Fruit fly (Drosophila melanogaster) whole organism, embryonic: ENCODE results near the gene CG10165.

Source experiments
- Atf6 ChIP-seq: fragments of 200-800 bp; sonication (Bioruptor generic); IDR thresholded peaks from 2 replicates; pipeline ENCODE4 v1.3.6; 2022; ENCODE audit warnings: missing biosample characterization, missing genetic modification characterization
- BEAF-32 ChIP-seq: fragments of 200-800 bp; sonication (Bioruptor generic); optimal IDR thresholded peaks from 3 replicates; lab custom pipeline; 2017; ENCODE audit warnings: missing biosample characterization, missing genetic modification characterization, mild to moderate bottlenecking, moderate library complexity, missing genetic modification reagents
- CG10147 ChIP-seq: fragments of 200-800 bp; sonication (Bioruptor generic); optimal IDR thresholded peaks from 2 replicates; lab custom pipeline; 2019; ENCODE audit warnings: missing biosample characterization, mild to moderate bottlenecking, missing genetic modification characterization, moderate library complexity
- CG10274 ChIP-seq: fragments of 200-800 bp; sonication (Bioruptor generic); optimal IDR thresholded peaks from 3 replicates; lab custom pipeline; 2017; ENCODE audit warnings: missing biosample characterization, mild to moderate bottlenecking, missing genetic modification characterization
- CG11504 ChIP-seq: fragments of 200-800 bp; sonication (Bioruptor generic); optimal IDR thresholded peaks from 3 replicates; lab custom pipeline; 2019; ENCODE audit warnings: missing biosample characterization, mild to moderate bottlenecking, missing genetic modification characterization, moderate library complexity
- CG13287 ChIP-seq: fragments of 200-800 bp; sonication (Bioruptor generic); IDR thresholded peaks from 2 replicates; pipeline ENCODE4 v1.3.6; 2022; ENCODE audit warnings: missing biosample characterization, missing genetic modification characterization; ENCODE audit not compliant: partially characterized antibody
- CG13775 ChIP-seq: fragments of 200-800 bp; sonication (Bioruptor generic); optimal IDR thresholded peaks from 3 replicates; lab custom pipeline; 2017; ENCODE audit warnings: missing biosample characterization, mild to moderate bottlenecking, missing genetic modification characterization
- CG14710 ChIP-seq: fragments of 200-800 bp; sonication (Bioruptor generic); optimal IDR thresholded peaks from 3 replicates; lab custom pipeline; 2019; ENCODE audit warnings: missing biosample characterization, mild to moderate bottlenecking, missing genetic modification characterization, moderate library complexity
- CG15073 ChIP-seq: fragments of 200-800 bp; sonication (Bioruptor generic); optimal IDR thresholded peaks from 2 replicates; lab custom pipeline; 2016; ENCODE audit warnings: missing biosample characterization, missing genetic modification characterization
- CG1602 ChIP-seq: fragments of 200-800 bp; sonication (Bioruptor generic); optimal IDR thresholded peaks from 3 replicates; lab custom pipeline; 2016; ENCODE audit warnings: missing biosample characterization, missing genetic modification characterization
- CG17912 ChIP-seq: fragments of 200-800 bp; sonication (Bioruptor generic); optimal IDR thresholded peaks from 2 replicates; lab custom pipeline; 2018; ENCODE audit warnings: missing biosample characterization, mild to moderate bottlenecking, missing genetic modification characterization
- CG2116 ChIP-seq: fragments of 200-800 bp; sonication (Bioruptor generic); optimal IDR thresholded peaks from 3 replicates; lab custom pipeline; 2018; ENCODE audit warnings: missing biosample characterization, mild to moderate bottlenecking, missing genetic modification characterization
- CG30020 ChIP-seq: fragments of 200-800 bp; optimal IDR thresholded peaks from 2 replicates; lab custom pipeline; 2019; ENCODE audit warnings: missing biosample characterization, mild to moderate bottlenecking, missing genetic modification characterization, moderate library complexity
- CG3726 ChIP-seq: fragments of 200-800 bp; sonication (Bioruptor generic); IDR thresholded peaks from 3 replicates; pipeline ENCODE4, ENCODE4 v1.3.6; 2022; ENCODE audit warnings: missing biosample characterization, missing genetic modification characterization
- CG4282 ChIP-seq: fragments of 200-800 bp; sonication (Bioruptor generic); optimal IDR thresholded peaks from 2 replicates; lab custom pipeline; 2016; ENCODE audit warnings: missing biosample characterization, missing genetic modification characterization
- CG5180 ChIP-seq: fragments of 200-800 bp; sonication (Bioruptor generic); optimal IDR thresholded peaks from 3 replicates; lab custom pipeline; 2017; ENCODE audit warnings: missing biosample characterization, missing genetic modification characterization, mild to moderate bottlenecking, moderate library complexity, missing genetic modification reagents
- CG6689 ChIP-seq: fragments of 200-800 bp; sonication (Bioruptor generic); IDR thresholded peaks from 2 replicates; pipeline ENCODE4 v1.3.6; 2022; ENCODE audit warnings: missing biosample characterization, missing genetic modification characterization
- CG7271 ChIP-seq: fragments of 200-800 bp; sonication (Bioruptor generic); optimal IDR thresholded peaks from 2 replicates; lab custom pipeline; 2018; ENCODE audit warnings: missing biosample characterization, mild to moderate bottlenecking, missing genetic modification characterization, moderate library complexity
- CG7357 ChIP-seq: fragments of 200-800 bp; sonication (Bioruptor generic); IDR thresholded peaks from 3 replicates; pipeline ENCODE4 v1.3.6; 2022; ENCODE audit warnings: missing biosample characterization, missing genetic modification characterization
- CG8281 ChIP-seq: fragments of 200-800 bp; sonication (Bioruptor generic); optimal IDR thresholded peaks from 2 replicates; lab custom pipeline; 2018; ENCODE audit warnings: missing biosample characterization, mild to moderate bottlenecking, missing genetic modification characterization, moderate library complexity
- CG8765 ChIP-seq: fragments of 200-800 bp; sonication (Bioruptor generic); IDR thresholded peaks from 2 replicates; pipeline ENCODE4 v1.3.6; 2022; ENCODE audit warnings: missing biosample characterization, missing genetic modification characterization
- CrebB ChIP-seq: fragments of 200-800 bp; sonication (Bioruptor generic); optimal IDR thresholded peaks from 3 replicates; lab custom pipeline; 2018; ENCODE audit warnings: missing biosample characterization, mild to moderate bottlenecking, missing genetic modification characterization
- Dip2 ChIP-seq: fragments of 200-800 bp; sonication (Bioruptor generic); IDR thresholded peaks from 2 replicates; pipeline ENCODE4 v1.3.6; 2022; ENCODE audit warnings: missing biosample characterization, missing genetic modification characterization
- HLH54F ChIP-seq: fragments of 200-800 bp; sonication (Bioruptor generic); optimal IDR thresholded peaks from 3 replicates; lab custom pipeline; 2016; ENCODE audit warnings: missing biosample characterization, missing genetic modification characterization
- Hsf ChIP-seq: fragments of 200-800 bp; sonication (Bioruptor generic); optimal IDR thresholded peaks from 3 replicates; lab custom pipeline; 2016; ENCODE audit warnings: missing biosample characterization, missing genetic modification characterization
- Mad ChIP-seq: fragments of 200-800 bp; sonication (Bioruptor generic); optimal IDR thresholded peaks from 2 replicates; lab custom pipeline; 2016; ENCODE audit warnings: missing biosample characterization, missing genetic modification characterization
- Meics ChIP-seq: fragments of 200-800 bp; sonication (Bioruptor generic); optimal IDR thresholded peaks from 2 replicates; lab custom pipeline; 2017; ENCODE audit warnings: missing biosample characterization, mild to moderate bottlenecking, missing genetic modification characterization
- NC2β ChIP-seq: fragments of 200-800 bp; sonication (Bioruptor generic); optimal IDR thresholded peaks from 2 replicates; lab custom pipeline; 2016; ENCODE audit warnings: missing biosample characterization, missing genetic modification characterization
- Poxn ChIP-seq: fragments of 200-800 bp; sonication (Bioruptor generic); IDR thresholded peaks from 2 replicates; pipeline ENCODE4 v1.3.6; 2022; ENCODE audit warnings: missing biosample characterization, missing genetic modification characterization
- Sox102F ChIP-seq: fragments of 200-800 bp; sonication (Bioruptor generic); optimal IDR thresholded peaks from 2 replicates; lab custom pipeline; 2018; ENCODE audit warnings: missing biosample characterization, mild to moderate bottlenecking, missing genetic modification characterization, moderate library complexity
- Sry-δ ChIP-seq: fragments of 200-800 bp; sonication (Bioruptor generic); optimal IDR thresholded peaks from 2 replicates; lab custom pipeline; 2016; ENCODE audit warnings: missing biosample characterization, missing genetic modification characterization
- Tbp ChIP-seq: fragments of >200 bp; optimal IDR thresholded peaks from 2 replicates; lab custom pipeline; 2018; ENCODE audit warnings: missing biosample characterization, missing genetic modification characterization
- YL-1 ChIP-seq: fragments of 200-800 bp; sonication (Bioruptor generic); optimal IDR thresholded peaks from 3 replicates; lab custom pipeline; 2017; ENCODE audit warnings: missing biosample characterization, mild to moderate bottlenecking, missing genetic modification characterization
- corto ChIP-seq: fragments of 200-800 bp; sonication (Bioruptor generic); optimal IDR thresholded peaks from 2 replicates; lab custom pipeline; 2016; ENCODE audit warnings: missing biosample characterization, mild to moderate bottlenecking, missing genetic modification characterization, moderate library complexity
- dysf ChIP-seq: fragments of 200-800 bp; sonication (Bioruptor generic); IDR thresholded peaks from 3 replicates; pipeline ENCODE4 v1.3.6; 2022; ENCODE audit warnings: missing biosample characterization, missing genetic modification characterization
- fd64A ChIP-seq: fragments of 200-800 bp; sonication (Bioruptor generic); optimal IDR thresholded peaks from 3 replicates; lab custom pipeline; 2018; ENCODE audit warnings: missing biosample characterization, mild to moderate bottlenecking, missing genetic modification characterization
- hb ChIP-seq: fragments of 200-800 bp; sonication (Bioruptor generic); IDR thresholded peaks from 3 replicates; pipeline ENCODE4 v1.3.6; 2022; ENCODE audit warnings: missing biosample characterization, missing genetic modification characterization; ENCODE audit not compliant: partially characterized antibody
- hbn ChIP-seq: fragments of 200-800 bp; sonication (Bioruptor generic); IDR thresholded peaks from 2 replicates; pipeline ENCODE4 v1.3.6; 2022; ENCODE audit warnings: missing biosample characterization, missing genetic modification characterization; ENCODE audit not compliant: partially characterized antibody
- her ChIP-seq: fragments of 200-800 bp; sonication (Bioruptor generic); optimal IDR thresholded peaks from 2 replicates; lab custom pipeline; 2016; ENCODE audit warnings: missing biosample characterization, missing genetic modification characterization
- luna ChIP-seq: fragments of 200-800 bp; sonication (Bioruptor generic); optimal IDR thresholded peaks from 2 replicates; lab custom pipeline; 2016; ENCODE audit warnings: missing biosample characterization, missing genetic modification characterization
- mam ChIP-seq: fragments of 200-800 bp; sonication (Bioruptor generic); optimal IDR thresholded peaks from 3 replicates; lab custom pipeline; 2016; ENCODE audit warnings: missing biosample characterization, missing genetic modification characterization
- peb ChIP-seq: fragments of 200-800 bp; sonication (Bioruptor generic); IDR thresholded peaks from 2 replicates; pipeline ENCODE4 v1.3.6; 2022; ENCODE audit warnings: missing biosample characterization, missing genetic modification characterization
- pfk ChIP-seq: fragments of 200-800 bp; sonication (Bioruptor generic); optimal IDR thresholded peaks from 2 replicates; lab custom pipeline; 2018; ENCODE audit warnings: missing biosample characterization, mild to moderate bottlenecking, missing genetic modification characterization, moderate library complexity
- ro ChIP-seq: fragments of 200-800 bp; sonication (Bioruptor generic); IDR thresholded peaks from 2 replicates; pipeline ENCODE4 v1.3.6; 2022; ENCODE audit warnings: missing biosample characterization, missing genetic modification characterization
- slou ChIP-seq: fragments of 200-800 bp; sonication (Bioruptor generic); optimal IDR thresholded peaks from 3 replicates; lab custom pipeline; 2016; ENCODE audit warnings: missing biosample characterization, missing genetic modification characterization
- so ChIP-seq: fragments of 200-800 bp; sonication (Bioruptor generic); IDR thresholded peaks from 3 replicates; pipeline ENCODE4 v1.3.6; 2022; ENCODE audit warnings: missing biosample characterization, missing genetic modification characterization
- stc ChIP-seq: fragments of 200-800 bp; sonication (Bioruptor generic); IDR thresholded peaks from 2 replicates; pipeline ENCODE4 v1.3.6; 2022; ENCODE audit warnings: missing biosample characterization, missing genetic modification characterization
- stwl ChIP-seq: fragments of 200-800 bp; sonication (Bioruptor generic); optimal IDR thresholded peaks from 3 replicates; lab custom pipeline; 2018; ENCODE audit warnings: missing biosample characterization, mild to moderate bottlenecking, missing genetic modification characterization, moderate library complexity
- tin ChIP-seq: fragments of 200-800 bp; sonication (Bioruptor generic); optimal IDR thresholded peaks from 3 replicates; lab custom pipeline; 2016; ENCODE audit warnings: missing biosample characterization, missing genetic modification characterization
- twi ChIP-seq: fragments of 200-800 bp; optimal IDR thresholded peaks from 2 replicates; lab custom pipeline; 2019; ENCODE audit warnings: missing biosample characterization, mild to moderate bottlenecking, missing genetic modification characterization, moderate library complexity
- unc-4 ChIP-seq: fragments of 200-800 bp; sonication (Bioruptor generic); IDR thresholded peaks from 2 replicates; pipeline ENCODE4 v1.3.6; 2022; ENCODE audit warnings: missing biosample characterization, missing genetic modification characterization; ENCODE audit not compliant: partially characterized antibody

The CG10165 gene

DNA sequence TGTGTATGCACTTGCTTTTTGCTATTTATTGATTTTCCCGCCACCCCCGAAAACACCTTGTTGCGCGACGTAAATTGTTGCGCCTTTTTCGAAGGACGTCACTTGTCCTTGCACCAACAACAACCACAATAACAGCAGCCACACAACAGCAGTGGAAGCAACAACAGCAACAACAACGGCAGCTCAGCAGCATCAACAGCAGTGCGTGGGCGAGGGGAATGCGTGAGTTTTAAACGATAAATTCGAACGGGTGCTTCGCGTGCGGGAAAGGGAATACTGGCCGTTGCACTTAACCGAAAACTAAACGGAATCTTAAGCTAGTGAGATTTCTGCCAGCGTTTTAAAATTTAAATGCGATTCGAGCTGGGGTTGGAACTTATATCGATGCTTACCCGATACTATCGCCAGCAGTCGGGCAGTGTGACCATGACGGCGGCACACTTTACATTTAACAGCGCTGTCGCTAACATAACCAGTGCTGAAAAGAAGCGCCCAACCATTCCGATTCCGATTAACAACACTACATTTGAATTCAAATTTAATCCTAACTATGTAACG lies 21.7 kb downstream of the CG10165 start, which contains the start of gene cyst (continued):
- TF ChIP-seq CG7271 (no peak), Sry-δ (peak; percentile 93), CG15073 (GFP tag; lab: Kevin White, UChicago) (no peak), CG8281 (no peak), dysf (GFP tag; lab: Robert Waterston, UW) (no peak), CG10147 (GFP tag; lab: Kevin White, UChicago) (no peak), ro (GFP tag; lab: Robert Waterston, UW) (no peak), HLH54F (GFP tag; lab: Kevin White, UChicago) (peak; percentile 57), CG13287 (GFP tag; lab: Robert Waterston, UW) (peak; percentile 92), Tbp (GFP tag; lab: Kevin White, UChicago) (no peak), CG3726 (GFP tag; lab: Robert Waterston, UW) (no peak), tin (peak; percentile 30), slou (no peak), CG14710 (tag; lab: Kevin White, UChicago) (peak; percentile 63), CG30020 (tag; lab: Kevin White, UChicago) (peak; percentile 35), CG7357 (GFP tag; lab: Robert Waterston, UW) (no peak), pfk (GFP tag; lab: Kevin White, UChicago) (no peak), Sox102F (no peak), so (GFP tag; lab: Robert Waterston, UW) (no peak), stwl (tag; lab: Kevin White, UChicago) (peak; percentile 90), CG4282 (GFP tag; lab: Kevin White, UChicago) (peak; percentile 10), corto (no peak), unc-4 (GFP tag; lab: Robert Waterston, UW) (peak; percentile 97), twi (tag; lab: Kevin White, UChicago) (no peak), CG11504 (tag; lab: Kevin White, UChicago) (no peak), CG13775 (GFP tag; lab: Kevin White, UChicago) (no peak), stc (GFP tag; lab: Robert Waterston, UW) (no peak), fd64A (GFP tag; lab: Kevin White, UChicago) (no peak), BEAF-32 (GFP tag; lab: Kevin White, UChicago) (peak; percentile 98), CG17912 (no peak), Mad (peak; percentile 14), CG5180 (GFP tag; lab: Kevin White, UChicago) (no peak), her (peak; percentile 12), peb (GFP tag; lab: Robert Waterston, UW) (no peak), Dip2 (GFP tag; lab: Robert Waterston, UW) (no peak), Atf6 (GFP tag; lab: Robert Waterston, UW) (peak; percentile 32; the same call in 1 of the 2 replicates), Poxn (GFP tag; lab: Robert Waterston, UW) (no peak), mam (GFP tag; lab: Kevin White, UChicago) (peak; percentile 70), NC2β (GFP tag; lab: Kevin White, UChicago) (peak; percentile 13), CG8765 (GFP tag; lab: Robert Waterston, UW) (peak; percentile 18; the same call in 1 of the 2 replicates), Hsf (GFP tag; lab: Kevin White, UChicago) (peak; percentile 18), CG6689 (GFP tag; lab: Robert Waterston, UW) (no peak), hbn (GFP tag; lab: Robert Waterston, UW) (peak; percentile 96), CrebB (tag; lab: Kevin White, UChicago) (no peak), YL-1 (GFP tag; lab: Kevin White, UChicago) (peak; percentile 91), CG1602 (GFP tag; lab: Kevin White, UChicago) (no peak), CG2116 (peak; percentile 50), luna (GFP tag; lab: Kevin White, UChicago) (peak; percentile 49), hb (GFP tag; lab: Robert Waterston, UW) (peak; percentile 94), CG10274 (GFP tag; lab: Kevin White, UChicago) (no peak), Meics (no peak)
